Fruit fly (Drosophila melanogaster): ENCODE measurements around the gene CG14455.

Gene CG14455

DNA sequence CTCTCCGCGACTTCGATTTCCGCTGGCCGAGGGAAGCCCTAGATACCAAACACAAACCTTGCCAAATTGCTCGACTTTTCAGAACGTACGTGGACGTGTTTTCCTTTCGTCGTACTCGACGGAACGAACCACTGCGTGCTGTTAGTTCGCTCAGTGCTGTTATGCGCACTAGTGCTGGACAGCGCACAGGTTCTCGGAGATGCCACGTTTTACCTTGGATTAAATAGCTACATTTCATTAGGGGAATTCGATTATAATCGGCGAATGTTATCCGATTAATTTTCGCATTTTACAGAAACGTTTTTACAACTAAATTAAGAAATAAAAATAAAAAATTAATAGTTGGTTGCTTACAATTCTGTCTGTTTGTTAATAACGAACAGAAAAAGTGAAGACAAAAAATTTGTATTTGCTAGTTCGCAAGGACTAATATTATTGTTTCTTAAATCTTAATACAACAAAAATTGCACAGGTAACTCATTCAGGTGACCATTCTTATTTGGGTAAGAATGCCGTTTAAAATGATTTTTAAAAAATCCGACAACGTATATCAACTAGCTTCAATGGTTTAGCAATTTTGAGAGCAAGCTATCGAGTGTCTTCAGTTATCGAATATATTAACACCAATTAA is 30.4 kb upstream of the CG14455 start, which contains the start of the genes ArfGAP3 and CG32452 (continued):
- no peak for TF ChIP-seq toy (GFP tag; IDR thresholded peaks at IDR 0.05)
- peak; percentile 30 for TF ChIP-seq Side (GFP tag; optimal IDR thresholded peaks at IDR 0.05)
- peak; percentile 27; the same call in 2 of the 3 replicates for TF ChIP-seq zen2 (GFP tag; IDR thresholded peaks at IDR 0.05; ENCODE audit: partially characterized antibody)
- 0 out of 4 replicates have a peak, but pooled peaks have one; percentile 54 for TF ChIP-seq chinmo (GFP tag; IDR thresholded peaks at IDR 0.05; ENCODE audit: partially characterized antibody)
- TF ChIP-seq vnd (GFP tag; IDR thresholded peaks at IDR 0.05; ENCODE audit: partially characterized antibody) = peak; percentile 58; the same call in 1 of the 3 replicates
- no peak for TF ChIP-seq hkb (optimal IDR thresholded peaks at IDR 0.05)
- peak; percentile 73 for TF ChIP-seq hkb (GFP tag; IDR thresholded peaks at IDR 0.05)
- peak; percentile 44 for TF ChIP-seq ap (GFP tag; IDR thresholded peaks at IDR 0.05)
- no peak for TF ChIP-seq Sox100B (GFP tag; optimal IDR thresholded peaks at IDR 0.05)
- TF ChIP-seq CG11504 (tag; optimal IDR thresholded peaks at IDR 0.05) = no peak
- TF ChIP-seq Hmr (GFP tag; optimal IDR thresholded peaks at IDR 0.05) = peak; percentile 72
- TF ChIP-seq CG10321 (GFP tag; IDR thresholded peaks at IDR 0.05) = no peak
- TF ChIP-seq NC2α (GFP tag; optimal IDR thresholded peaks at IDR 0.05) = no peak
- TF ChIP-seq CG5180 (GFP tag; optimal IDR thresholded peaks at IDR 0.05) = peak; percentile 33
- TF ChIP-seq CHES-1-like (GFP tag; optimal IDR thresholded peaks at IDR 0.05) = peak; percentile 31
- TF ChIP-seq CG2129 (GFP tag; IDR thresholded peaks at IDR 0.05; ENCODE audit: partially characterized antibody) = peak; percentile 57; the same call in 1 of the 2 replicates
- TF ChIP-seq CG13624 (GFP tag; optimal IDR thresholded peaks at IDR 0.05) = peak; percentile 54
- peak; percentile 97 for TF ChIP-seq CG15514 (GFP tag; optimal IDR thresholded peaks at IDR 0.05)
- TF ChIP-seq CG18619 (GFP tag; optimal IDR thresholded peaks at IDR 0.05) = peak; percentile 74
- TF ChIP-seq CG9817 (tag; optimal IDR thresholded peaks at IDR 0.05) = peak; percentile 75
- peak; percentile 29; the same call in 1 of the 2 replicates for TF ChIP-seq CG8765 (GFP tag; IDR thresholded peaks at IDR 0.05)
- no peak for TF ChIP-seq Mes4 (GFP tag; optimal IDR thresholded peaks at IDR 0.05)
- no peak for TF ChIP-seq ash1 (GFP tag; optimal IDR thresholded peaks at IDR 0.05)
- TF ChIP-seq CG14860 (GFP tag; IDR thresholded peaks at IDR 0.05; ENCODE audit: partially characterized antibody) = no peak
- TF ChIP-seq Hr3 (GFP tag; optimal IDR thresholded peaks at IDR 0.05) = peak; percentile 67
- TF ChIP-seq CG10431 (GFP tag; optimal IDR thresholded peaks at IDR 0.05) = no peak
- no peak for TF ChIP-seq schlank (tag; optimal IDR thresholded peaks at IDR 0.05)
- TF ChIP-seq ttk (GFP tag; IDR thresholded peaks at IDR 0.05) = peak; percentile 58
- TF ChIP-seq emc (GFP tag; optimal IDR thresholded peaks at IDR 0.05) = peak; percentile 15
- peak; percentile 73 for TF ChIP-seq Meics (GFP tag; optimal IDR thresholded peaks at IDR 0.05)
- TF ChIP-seq PHDP (tag; optimal IDR thresholded peaks at IDR 0.05) = peak; percentile 66
- TF ChIP-seq sug (tag; optimal IDR thresholded peaks at IDR 0.05) = peak; percentile 73
- TF ChIP-seq bab2 (GFP tag; optimal IDR thresholded peaks at IDR 0.05) = peak; percentile 67
- peak; percentile 50 for TF ChIP-seq MTF-1 (GFP tag; optimal IDR thresholded peaks at IDR 0.05; ENCODE audit: borderline replicate concordance)
- TF ChIP-seq prd (optimal IDR thresholded peaks at IDR 0.05) = no peak
- peak; percentile 84 for TF ChIP-seq prd (GFP tag; IDR thresholded peaks at IDR 0.05)
- peak; percentile 39 for TF ChIP-seq CG3995 (GFP tag; optimal IDR thresholded peaks at IDR 0.05)
- no peak for TF ChIP-seq sens-2 (GFP tag; IDR thresholded peaks at IDR 0.05)
- TF ChIP-seq insv (GFP tag; optimal IDR thresholded peaks at IDR 0.05) = peak in 1 of 2 experiments; percentile 23
- TF ChIP-seq CG4707 (GFP tag; optimal IDR thresholded peaks at IDR 0.05) = no peak
- TF ChIP-seq inv (GFP tag; IDR thresholded peaks at IDR 0.05; ENCODE audit: partially characterized antibody) = peak; percentile 47
- no peak for TF ChIP-seq fd64A (GFP tag; optimal IDR thresholded peaks at IDR 0.05)
- peak; percentile 34 for TF ChIP-seq ewg (GFP tag; optimal IDR thresholded peaks at IDR 0.05)
- peak; percentile 74 for TF ChIP-seq CG1602 (GFP tag; optimal IDR thresholded peaks at IDR 0.05)
- peak; percentile 72 for TF ChIP-seq tin (GFP tag; optimal IDR thresholded peaks at IDR 0.05)
- TF ChIP-seq Stat92E (GFP tag; optimal IDR thresholded peaks at IDR 0.05) = peak in 1 of 3 experiments; percentile 28
- peak; percentile 68 to 82 for TF ChIP-seq dpn (GFP tag; optimal IDR thresholded peaks at IDR 0.05)
- TF ChIP-seq CG11085 (GFP tag; IDR thresholded peaks at IDR 0.05) = peak; percentile 72
- peak; percentile 43 for TF ChIP-seq dm (GFP tag; optimal IDR thresholded peaks at IDR 0.05)
